Worm (Caenorhabditis elegans): ENCODE measurements around the gene H12C20.7.

H12C20.7 gene

DNA sequence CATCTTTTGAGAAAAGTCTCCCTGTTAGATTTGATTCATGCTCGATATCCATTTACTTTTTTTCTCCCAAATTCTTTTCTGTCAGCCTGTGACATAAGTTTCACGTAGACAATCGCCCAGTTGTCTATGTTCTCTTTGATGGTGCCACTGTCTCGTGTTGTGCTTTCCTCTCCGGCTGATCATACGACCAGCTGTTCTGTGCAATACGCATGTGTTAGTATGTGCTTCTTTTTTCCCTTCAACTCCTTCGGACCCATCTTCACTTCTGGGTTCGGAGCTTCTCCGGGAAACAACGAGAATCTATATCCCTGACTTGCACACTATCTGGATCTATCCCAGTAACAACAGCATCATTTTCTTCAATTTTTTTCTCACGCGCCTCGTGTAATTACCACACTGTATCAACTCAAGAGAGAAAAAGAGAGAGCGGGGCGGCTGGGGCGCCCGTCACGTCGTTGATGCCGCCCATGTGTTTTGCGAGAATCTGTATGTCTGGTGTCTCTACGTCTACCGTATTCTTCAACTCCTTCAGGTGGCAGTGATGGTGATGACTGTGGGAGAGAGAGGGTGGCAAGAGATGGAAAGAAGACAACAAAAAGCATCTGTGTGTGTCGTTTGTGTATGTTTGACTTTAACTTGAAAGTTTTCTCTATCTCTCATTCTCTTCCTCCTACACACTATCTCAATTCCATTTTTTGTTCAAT is 40.8 kb downstream of the H12C20.7 start (continued):
- peak; percentile 59; the same call in 1 of the 2 replicates for TF ChIP-seq set-16 (GFP tag; IDR thresholded peaks at IDR 0.05)
- no peak for TF ChIP-seq lin-15B (tag; optimal IDR thresholded peaks at IDR 0.05)
- peak; percentile 26 for TF ChIP-seq zfp-2 (tag; optimal IDR thresholded peaks at IDR 0.05)
- no peak for TF ChIP-seq Y48G9A.11 (GFP tag; IDR thresholded peaks at IDR 0.05)
- TF ChIP-seq ZK337.2 (GFP tag; IDR thresholded peaks at IDR 0.05): no peak
- TF ChIP-seq mxl-3 (GFP tag; optimal IDR thresholded peaks at IDR 0.05): peak; percentile 98
- TF ChIP-seq nhr-237 (tag; optimal IDR thresholded peaks at IDR 0.05): no peak
- TF ChIP-seq nhr-28 (tag; optimal IDR thresholded peaks at IDR 0.05): peak; percentile 94
- no peak for TF ChIP-seq unc-130 (GFP tag; optimal IDR thresholded peaks at IDR 0.05)
- no peak for TF ChIP-seq lim-7 (GFP tag; IDR thresholded peaks at IDR 0.05)
- peak; percentile 43; the same call in 1 of the 2 replicates for TF ChIP-seq zfp-3 (GFP tag; conservative IDR thresholded peaks at IDR 0.05)
- TF ChIP-seq dmd-6 (GFP tag; IDR thresholded peaks at IDR 0.05): peak; percentile 92
- no peak for TF ChIP-seq fos-1 (tag; optimal IDR thresholded peaks at IDR 0.05)
- TF ChIP-seq F49E8.2 (tag; optimal IDR thresholded peaks at IDR 0.05; ENCODE audit: borderline replicate concordance): no peak
- no peak for TF ChIP-seq dpl-1 (GFP tag; optimal IDR thresholded peaks at IDR 0.05)
- TF ChIP-seq spr-3 (GFP tag; optimal IDR thresholded peaks at IDR 0.05): no peak
- 0 out of 2 replicates have a peak, but pooled peaks have one; percentile 31 for TF ChIP-seq mdt-29 (GFP tag; IDR thresholded peaks at IDR 0.05)

DNA sequence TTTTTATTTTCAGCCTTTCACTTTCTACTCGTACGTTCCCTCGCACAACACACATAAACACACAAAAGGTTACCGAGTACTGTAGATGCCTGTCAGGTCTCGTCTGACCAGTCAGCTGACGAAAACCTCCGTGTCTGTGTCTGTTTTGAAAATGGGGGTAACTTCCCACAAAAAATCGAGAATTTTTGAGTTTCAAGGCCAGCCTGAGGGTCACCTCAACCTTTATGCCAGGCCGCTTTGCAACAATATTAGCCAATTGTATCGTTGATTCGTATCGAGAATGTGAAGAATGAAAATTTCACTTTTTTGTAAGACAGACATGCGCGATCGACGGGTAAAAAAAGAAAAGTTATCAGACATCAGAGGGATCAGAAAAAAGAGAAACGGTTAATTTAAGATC is 41.7 kb downstream of the H12C20.7 start:
- no peak for TF ChIP-seq F37D6.2 (tag; optimal IDR thresholded peaks at IDR 0.05)
- TF ChIP-seq vab-7 (GFP tag; IDR thresholded peaks at IDR 0.05): no peak
- no peak for TF ChIP-seq hif-1 (tag; optimal IDR thresholded peaks at IDR 0.05)
- no peak for TF ChIP-seq tra-1 (GFP tag; IDR thresholded peaks at IDR 0.05)
- no peak for TF ChIP-seq nhr-102 (tag; optimal IDR thresholded peaks at IDR 0.05)
- TF ChIP-seq aha-1 (tag): no peak
- TF ChIP-seq pqm-1 (tag; optimal IDR thresholded peaks at IDR 0.05): no peak
- peak; percentile 50; the same call in 1 of the 2 replicates for TF ChIP-seq lin-29 (GFP tag; IDR thresholded peaks at IDR 0.05)
- TF ChIP-seq ceh-20 (GFP tag; IDR thresholded peaks at IDR 0.05): 0 out of 2 replicates have a peak, but pooled peaks have one; percentile 10
- no peak for TF ChIP-seq set-16 (GFP tag; IDR thresholded peaks at IDR 0.05)
- TF ChIP-seq ceh-82 (tag; optimal IDR thresholded peaks at IDR 0.05): no peak
- no peak for TF ChIP-seq R02D3.7 (tag; optimal IDR thresholded peaks at IDR 0.05)
- no peak for TF ChIP-seq lin-13 (GFP tag; optimal IDR thresholded peaks at IDR 0.05)
- TF ChIP-seq F26F4.8 (GFP tag; conservative IDR thresholded peaks at IDR 0.05): no peak
- no peak for TF ChIP-seq php-3 (GFP tag; IDR thresholded peaks at IDR 0.05)
- TF ChIP-seq sdz-12 (GFP tag; optimal IDR thresholded peaks at IDR 0.05): no peak
- no peak for TF ChIP-seq dve-1 (tag; optimal IDR thresholded peaks at IDR 0.05; ENCODE audit: insufficient read depth)
- TF ChIP-seq snpc-4 (tag; optimal IDR thresholded peaks at IDR 0.05): no peak
- TF ChIP-seq ZK337.2 (GFP tag; IDR thresholded peaks at IDR 0.05): no peak
- peak in 1 of 2 experiments; percentile 48 for TF ChIP-seq unc-62 (GFP tag; optimal IDR thresholded peaks at IDR 0.05 in 1 of 2)
- no peak for TF ChIP-seq unc-62 (tag; optimal IDR thresholded peaks at IDR 0.05)
- TF ChIP-seq nhr-10 (tag; optimal IDR thresholded peaks at IDR 0.05): no peak
- TF ChIP-seq zfp-2 (tag; optimal IDR thresholded peaks at IDR 0.05): no peak
- TF ChIP-seq T20F7.1 (GFP tag; optimal IDR thresholded peaks at IDR 0.05): no peak
- TF ChIP-seq Y5F2A.4 (GFP tag; optimal IDR thresholded peaks at IDR 0.05): no peak
- TF ChIP-seq nhr-42 (GFP tag; IDR thresholded peaks at IDR 0.05): no peak
- TF ChIP-seq madf-9 (GFP tag; conservative IDR thresholded peaks at IDR 0.05): no peak
- TF ChIP-seq aly-2 (tag; optimal IDR thresholded peaks at IDR 0.05): no peak
- TF ChIP-seq skn-1 (tag; optimal IDR thresholded peaks at IDR 0.05): no peak
- TF ChIP-seq daf-19 (GFP tag; conservative IDR thresholded peaks at IDR 0.05): no peak
- TF ChIP-seq rbr-2 (tag; optimal IDR thresholded peaks at IDR 0.05): no peak
- TF ChIP-seq gei-8 (GFP tag; optimal IDR thresholded peaks at IDR 0.05): no peak
- no peak for TF ChIP-seq ceh-32 (tag; optimal IDR thresholded peaks at IDR 0.05; ENCODE audit: poor library complexity)
- TF ChIP-seq egl-43 (GFP tag; IDR thresholded peaks at IDR 0.05): no peak
- TF ChIP-seq saeg-2 (GFP tag; IDR thresholded peaks at IDR 0.05): no peak
- peak; percentile 3 for TF ChIP-seq mes-2 (tag; optimal IDR thresholded peaks at IDR 0.05; ENCODE audit: poor library complexity, severe bottlenecking)

Data from whole organism, L4 larva.